Worm (Caenorhabditis elegans) whole organism, late embryonic: ENCODE results near the gene C05B5.17.

ENCODE experiments used
- C38D4.7 ChIP-seq: fragments of 200-800 bp; sonication (Bioruptor generic); optimal IDR thresholded peaks from 2 replicates; lab custom pipeline; 2018; ENCODE audit warnings: mild to moderate bottlenecking, missing genetic modification characterization, moderate library complexity, missing compliant biosample characterization
- F13H6.1 ChIP-seq: sonication (generic microtip); optimal IDR thresholded peaks from 2 replicates; lab custom pipeline; 2016; ENCODE audit warnings: missing genetic modification characterization, missing compliant biosample characterization
- K02D7.2 ChIP-seq: sonication (generic microtip); optimal IDR thresholded peaks from 2 replicates; lab custom pipeline; 2017; ENCODE audit warnings: mild to moderate bottlenecking, missing genetic modification characterization, missing compliant biosample characterization
- K09A11.1 ChIP-seq: sonication (generic microtip); optimal IDR thresholded peaks from 2 replicates; lab custom pipeline; 2017; ENCODE audit warnings: antibody characterized with exemption, mild to moderate bottlenecking, missing genetic modification characterization, missing compliant biosample characterization; ENCODE audit not compliant: insufficient read depth
- Y22D7AL.16 ChIP-seq: sonication (generic microtip); optimal IDR thresholded peaks from 2 replicates; lab custom pipeline; 2016; ENCODE audit warnings: missing genetic modification characterization, missing compliant biosample characterization
- ahr-1 ChIP-seq: sonication (generic microtip); optimal IDR thresholded peaks from 2 replicates; lab custom pipeline; 2016; ENCODE audit warnings: missing genetic modification characterization, missing compliant biosample characterization
- ceh-14 ChIP-seq: sonication (generic microtip); optimal IDR thresholded peaks from 2 replicates; lab custom pipeline; 2016; ENCODE audit warnings: missing genotype, missing genetic modification characterization, missing compliant biosample characterization
- ceh-19 ChIP-seq: fragments of 200-800 bp; sonication (Bioruptor generic); optimal IDR thresholded peaks from 2 replicates; lab custom pipeline; 2018; ENCODE audit warnings: mild to moderate bottlenecking, missing genetic modification characterization, missing compliant biosample characterization
- ceh-2 ChIP-seq: sonication (generic microtip); optimal IDR thresholded peaks from 2 replicates; lab custom pipeline; 2016; ENCODE audit warnings: missing genotype, missing genetic modification characterization, missing compliant biosample characterization
- ceh-22 ChIP-seq: sonication (generic microtip); optimal IDR thresholded peaks from 2 replicates; lab custom pipeline; 2017; ENCODE audit warnings: missing biosample characterization, missing genetic modification characterization
- ceh-24 ChIP-seq: sonication (generic microtip); optimal IDR thresholded peaks from 2 replicates; lab custom pipeline; 2016; ENCODE audit warnings: mild to moderate bottlenecking, missing genetic modification characterization, missing compliant biosample characterization
- ceh-30 ChIP-seq: fragments of 150-350 bp; optimal IDR thresholded peaks from 2 replicates; lab custom pipeline; 2014; ENCODE audit warnings: missing biosample characterization, missing genetic modification characterization
- ceh-45 ChIP-seq: fragments of 200-800 bp; sonication (Bioruptor generic); IDR thresholded peaks from 2 replicates; pipeline ENCODE4 v1.3.6; 2022; ENCODE audit warnings: missing genetic modification reagents, missing genetic modification characterization, missing compliant biosample characterization
- ceh-48 ChIP-seq: sonication (generic microtip); optimal IDR thresholded peaks from 2 replicates; lab custom pipeline; 2016; ENCODE audit warnings: missing genetic modification characterization, inconsistent platforms, missing compliant biosample characterization
- ceh-6 ChIP-seq: fragments of 200-800 bp; sonication (Bioruptor generic); optimal IDR thresholded peaks from 2 replicates; lab custom pipeline; 2018; ENCODE audit warnings: mild to moderate bottlenecking, missing genetic modification characterization, missing compliant biosample characterization
- ceh-9 ChIP-seq: sonication (generic microtip); optimal IDR thresholded peaks from 2 replicates; lab custom pipeline; 2016; ENCODE audit warnings: mild to moderate bottlenecking, missing genetic modification characterization, inconsistent platforms, missing compliant biosample characterization
- che-1 ChIP-seq: sonication (generic microtip); optimal IDR thresholded peaks from 2 replicates; lab custom pipeline; 2016; ENCODE audit warnings: mild to moderate bottlenecking, missing genetic modification characterization, missing compliant biosample characterization
- dmd-4 ChIP-seq: sonication (generic microtip); optimal IDR thresholded peaks from 2 replicates; lab custom pipeline; 2016; ENCODE audit warnings: borderline replicate concordance, missing genetic modification characterization, missing compliant biosample characterization
- dve-1 ChIP-seq: sonication (generic microtip); optimal IDR thresholded peaks from 2 replicates; lab custom pipeline; 2017; ENCODE audit warnings: antibody characterized with exemption, mild to moderate bottlenecking, missing genetic modification characterization, missing compliant biosample characterization
- fax-1 ChIP-seq: sonication (generic microtip); optimal IDR thresholded peaks from 2 replicates; lab custom pipeline; 2016; ENCODE audit warnings: missing genotype, missing genetic modification characterization, missing compliant biosample characterization
- hlh-13 ChIP-seq: fragments of 200-800 bp; sonication (Bioruptor generic); optimal IDR thresholded peaks from 2 replicates; lab custom pipeline; 2018; ENCODE audit warnings: mild to moderate bottlenecking, missing genetic modification characterization, missing compliant biosample characterization
- hlh-30 ChIP-seq: sonication (generic microtip); optimal IDR thresholded peaks from 2 replicates; lab custom pipeline; 2017; ENCODE audit warnings: antibody characterized with exemption, missing genetic modification characterization, missing compliant biosample characterization; ENCODE audit not compliant: insufficient read depth
- hlh-8 ChIP-seq: sonication (generic microtip); optimal IDR thresholded peaks from 2 replicates; lab custom pipeline; 2016; ENCODE audit warnings: missing genotype, missing genetic modification characterization, missing compliant biosample characterization
- madf-2 ChIP-seq: sonication (generic microtip); optimal IDR thresholded peaks from 2 replicates; lab custom pipeline; 2017; ENCODE audit warnings: missing genetic modification characterization, missing compliant biosample characterization
- mec-3 ChIP-seq: sonication (generic microtip); optimal IDR thresholded peaks from 2 replicates; lab custom pipeline; 2016; ENCODE audit warnings: borderline replicate concordance, missing genetic modification characterization, missing compliant biosample characterization
- nfya-1 ChIP-seq: sonication (generic microtip); optimal IDR thresholded peaks from 2 replicates; lab custom pipeline; 2017; ENCODE audit warnings: missing genetic modification characterization, mild to moderate bottlenecking, missing compliant biosample characterization, antibody characterized with exemption, moderate library complexity
- npax-4 ChIP-seq: sonication (generic microtip); optimal IDR thresholded peaks from 2 replicates; lab custom pipeline; 2016; ENCODE audit warnings: missing genetic modification characterization, missing compliant biosample characterization
- pat-9 ChIP-seq: fragments of 200-800 bp; sonication (Bioruptor generic); optimal IDR thresholded peaks from 2 replicates; lab custom pipeline; 2018; ENCODE audit warnings: mild to moderate bottlenecking, missing genetic modification characterization, moderate library complexity, missing compliant biosample characterization
- pax-1 ChIP-seq: fragments of 150-350 bp; optimal IDR thresholded peaks from 2 replicates; lab custom pipeline; 2014; ENCODE audit warnings: missing biosample characterization, missing genetic modification characterization
- pha-2 ChIP-seq: sonication (generic microtip); optimal IDR thresholded peaks from 2 replicates; lab custom pipeline; 2017; ENCODE audit warnings: mild to moderate bottlenecking, missing genetic modification characterization, missing compliant biosample characterization
- pha-4 ChIP-seq: fragments of 150-350 bp; optimal IDR thresholded peaks from 2 replicates; lab custom pipeline; 2018; ENCODE audit warnings: missing biosample characterization, missing genetic modification reagents, missing genetic modification characterization
- ref-2 ChIP-seq: sonication (generic microtip); optimal IDR thresholded peaks from 2 replicates; lab custom pipeline; 2016; ENCODE audit warnings: missing genetic modification characterization, missing compliant biosample characterization
- sox-4 ChIP-seq: sonication (generic microtip); optimal IDR thresholded peaks from 2 replicates; lab custom pipeline; 2017; ENCODE audit warnings: mild to moderate bottlenecking, missing genetic modification characterization, inconsistent platforms, missing compliant biosample characterization
- unc-3 ChIP-seq, 2 experiments: fragments of 200-800 bp in 1 of 2; sonication (Bioruptor generic) in 1 of 2; sonication (generic microtip) in 1 of 2; conservative IDR thresholded peaks in 1 of 2; optimal IDR thresholded peaks in 1 of 2; 2 replicates each; pipeline versions ENCODE4 v1.3.6 to Lab custom; 2016 to 2022; ENCODE audit warnings: missing compliant biosample characterization in 2 of 2, missing genetic modification characterization in 2 of 2, missing genetic modification reagents in 1 of 2
- unc-55 ChIP-seq: sonication (generic microtip); optimal IDR thresholded peaks from 2 replicates; lab custom pipeline; 2017; ENCODE audit warnings: missing biosample characterization, missing genetic modification reagents, missing genetic modification characterization

C05B5.17 gene

DNA sequence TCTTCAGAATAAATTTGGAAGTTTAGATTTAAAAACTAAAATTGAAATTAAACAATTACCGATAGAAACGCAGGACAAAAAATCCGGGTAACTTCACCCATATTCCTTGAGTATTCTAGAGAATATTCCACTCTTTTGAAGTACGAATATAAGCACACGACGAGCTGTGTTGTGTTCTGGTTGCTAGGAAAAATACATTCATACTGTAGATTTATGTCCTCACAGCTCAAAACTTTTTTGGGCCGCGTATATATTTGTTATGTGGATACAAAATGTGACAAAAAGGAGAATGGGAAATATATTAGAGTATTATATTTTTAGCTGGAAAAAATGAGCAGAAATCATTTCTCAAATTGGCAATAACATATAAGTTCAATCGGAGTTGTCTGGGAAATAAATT, 34.1 kb upstream of the C05B5.17 start, which contains the start of gene M04D8.5:
Gene M04D8.5, minus strand, starts transcription at position 101 of the 400 bp plus-strand sequence.
- no peak for TF ChIP-seq C38D4.7 (GFP tag; lab: Kevin White, UChicago)
- TF ChIP-seq hlh-13 (GFP tag; lab: Kevin White, UChicago), result no peak
- no peak for TF ChIP-seq ceh-2
- no peak for TF ChIP-seq ceh-6
- TF ChIP-seq ceh-14, result no peak
- no peak for TF ChIP-seq ceh-45
- no peak for TF ChIP-seq ceh-22 (tag; lab: Kevin White, UChicago)
- TF ChIP-seq hlh-8, result no peak
- TF ChIP-seq pat-9 (tag; lab: Kevin White, UChicago), result no peak
- no peak for TF ChIP-seq sox-4 (tag; lab: Kevin White, UChicago)
- no peak for TF ChIP-seq unc-55 (GFP tag; lab: Kevin White, UChicago)
- TF ChIP-seq, all 69 proteins: peak for 0

DNA sequence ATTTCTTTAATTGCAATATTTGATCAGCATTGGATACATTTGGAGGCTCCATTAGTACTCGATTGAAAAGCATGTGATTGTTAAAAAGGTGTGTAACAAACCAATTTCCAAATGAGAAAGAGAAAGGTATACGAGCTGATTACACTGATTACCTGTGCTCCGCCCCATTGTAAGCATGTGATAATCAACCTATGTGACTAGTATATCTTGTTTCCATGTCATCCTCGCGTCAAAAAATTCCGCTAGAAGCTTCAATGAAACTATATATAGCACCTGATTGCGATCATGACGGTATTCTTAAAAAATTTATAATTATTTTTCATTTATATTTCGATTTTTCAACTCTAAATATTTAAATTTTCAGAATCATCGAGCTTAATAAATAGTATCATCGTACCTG, 31.4 kb upstream of the C05B5.17 start, which contains the start of gene M04D8.4:
Gene M04D8.4, minus strand, starts transcription at position 101 of the 400 bp plus-strand sequence.
- TF ChIP-seq fax-1 (tag; lab: Kevin White, UChicago) (no peak), pha-4 (no peak), ahr-1 (no peak), unc-3 (GFP tag; conservative IDR thresholded peaks at IDR 0.05; lab: Robert Waterston, UW) (no peak), unc-3 (tag; optimal IDR thresholded peaks at IDR 0.05; lab: Kevin White, UChicago) (no peak), pha-2 (tag; lab: Kevin White, UChicago) (no peak), ceh-22 (tag; lab: Kevin White, UChicago) (no peak), K02D7.2 (tag; lab: Kevin White, UChicago) (no peak), Y22D7AL.16 (tag; lab: Kevin White, UChicago) (no peak), pax-1 (tag; lab: Kevin White, UChicago) (no peak)

- TF ChIP-seq dmd-4 (tag; lab: Kevin White, UChicago) (no peak), ceh-24 (no peak), F13H6.1 (tag; lab: Kevin White, UChicago) (no peak), Y22D7AL.16 (tag; lab: Kevin White, UChicago) (no peak)
Observed at ce11 chrIII:10027947-10028346, 28.8 kb upstream of the C05B5.17 start, which contains the start of gene ins-23. Gene ins-23 (plus strand): TSS chrIII:10028247.

DNA sequence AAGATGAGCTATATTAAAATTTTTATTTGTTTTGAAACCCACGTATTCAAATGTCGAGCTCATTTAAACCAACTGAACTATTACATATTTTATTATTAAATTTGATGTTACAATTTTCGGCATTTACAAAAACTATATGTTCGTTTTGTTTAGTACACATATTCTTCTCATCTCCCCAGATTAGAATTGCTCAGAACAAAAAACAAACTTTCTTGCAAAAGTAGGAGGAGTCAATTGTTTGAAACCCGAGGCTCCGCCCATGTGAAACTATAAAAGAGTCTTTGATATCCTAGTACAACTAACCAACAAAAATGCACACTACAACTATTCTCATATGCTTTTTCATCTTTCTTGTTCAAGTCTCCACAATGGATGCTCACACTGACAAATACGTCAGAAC, 26.9 kb upstream of the C05B5.17 start, which contains the start of gene ins-22:
Gene ins-22, plus strand, starts transcription at position 301 of the 400 bp plus-strand sequence.
- TF ChIP-seq che-1 (tag; lab: Kevin White, UChicago) (no peak), pha-2 (tag; lab: Kevin White, UChicago) (no peak), pha-4 (no peak), ceh-48 (tag; lab: Kevin White, UChicago) (no peak), mec-3 (tag; lab: Kevin White, UChicago) (no peak), ceh-22 (tag; lab: Kevin White, UChicago) (no peak), ceh-9 (tag; lab: Kevin White, UChicago) (no peak), K09A11.1 (no peak), Y22D7AL.16 (tag; lab: Kevin White, UChicago) (no peak), madf-2 (no peak), ceh-6 (no peak), ref-2 (tag; lab: Kevin White, UChicago) (no peak), ceh-45 (no peak), hlh-30 (tag; lab: Kevin White, UChicago) (no peak), npax-4 (no peak), dve-1 (no peak), ceh-30 (tag; lab: Kevin White, UChicago) (no peak), K02D7.2 (tag; lab: Kevin White, UChicago) (no peak), ceh-19 (GFP tag; lab: Kevin White, UChicago) (no peak), nfya-1 (tag; lab: Kevin White, UChicago) (no peak)
